Fruit fly (Drosophila melanogaster): ENCODE data around the gene Mcm10.
A peak's percentile ranks its signal among the peaks of the same experiment; 100 is the strongest.

Gene Mcm10

dm6 chr2L:21168295-21169159, 11.2 kb upstream of the Mcm10 start, which contains the start of the genes mAcon1, CG43345 and CG43346 (continued):
- TF ChIP-seq stwl (tag; optimal IDR thresholded peaks at IDR 0.05) (peak; percentile 48), ap (GFP tag; IDR thresholded peaks at IDR 0.05) (no peak), aop (GFP tag; IDR thresholded peaks at IDR 0.05) (no peak), CG15479 (GFP tag; optimal IDR thresholded peaks at IDR 0.05) (peak; percentile 66), CG1603 (tag; optimal IDR thresholded peaks at IDR 0.05) (no peak), crc (GFP tag; optimal IDR thresholded peaks at IDR 0.05) (peak; percentile 70), btn (GFP tag; optimal IDR thresholded peaks at IDR 0.05) (peak; percentile 51), en (GFP tag; optimal IDR thresholded peaks at IDR 0.05) (peak; percentile 62), insv (GFP tag; optimal IDR thresholded peaks at IDR 0.05) (peak in 1 of 2 experiments; percentile 34), repo (GFP tag; optimal IDR thresholded peaks at IDR 0.05) (peak; percentile 69), bsh (GFP tag; optimal IDR thresholded peaks at IDR 0.05) (peak; percentile 19 to 59), CG13296 (GFP tag; optimal IDR thresholded peaks at IDR 0.05) (peak; percentile 82), chn (GFP tag; optimal IDR thresholded peaks at IDR 0.05) (peak; percentile 86), Mes4 (GFP tag; optimal IDR thresholded peaks at IDR 0.05) (peak; percentile 73), CG18764 (GFP tag; optimal IDR thresholded peaks at IDR 0.05) (peak; percentile 64), Med (GFP tag) (peak; percentile 98), D19A (tag; optimal IDR thresholded peaks at IDR 0.05) (no peak), az2 (GFP tag; optimal IDR thresholded peaks at IDR 0.05) (peak; percentile 76), vvl (GFP tag; IDR thresholded peaks at IDR 0.05) (peak; percentile 27; the same call in 1 of the 2 replicates), dmrt99B (tag; optimal IDR thresholded peaks at IDR 0.05) (no peak), Ets65A (GFP tag) (peak; percentile 99), ken (GFP tag; IDR thresholded peaks at IDR 0.05) (peak; percentile 23; the same call in 1 of the 3 replicates), CG31224 (GFP tag; IDR thresholded peaks at IDR 0.05) (peak; percentile 56), jumu (GFP tag; optimal IDR thresholded peaks at IDR 0.05) (peak; percentile 92), CG32532 (GFP tag; IDR thresholded peaks at IDR 0.05) (peak; percentile 54; the same call in 1 of the 2 replicates), CG11247 (GFP tag; IDR thresholded peaks at IDR 0.05) (peak; percentile 46; the same call in 1 of the 2 replicates), Ada2b (GFP tag; IDR thresholded peaks at IDR 0.05) (peak; percentile 33; the same call in 1 of the 2 replicates), slou (GFP tag; optimal IDR thresholded peaks at IDR 0.05) (peak; percentile 70), gce (GFP tag; IDR thresholded peaks at IDR 0.05) (no peak), CG4617 (GFP tag; optimal IDR thresholded peaks at IDR 0.05; ENCODE audit: borderline replicate concordance) (peak; percentile 63), Dbx (GFP tag; IDR thresholded peaks at IDR 0.05) (peak; percentile 86), cas (GFP tag; IDR thresholded peaks at IDR 0.05) (0 out of 2 replicates have a peak, but pooled peaks have one; percentile 6), CG7556 (GFP tag; optimal IDR thresholded peaks at IDR 0.05) (peak; percentile 76), CG2120 (GFP tag; optimal IDR thresholded peaks at IDR 0.05) (peak; percentile 93), Bteb2 (GFP tag; optimal IDR thresholded peaks at IDR 0.05) (peak; percentile 74), zfh2 (GFP tag; optimal IDR thresholded peaks at IDR 0.05) (peak; percentile 94), CG9437 (GFP tag; optimal IDR thresholded peaks at IDR 0.05) (peak; percentile 77), NC2α (GFP tag; optimal IDR thresholded peaks at IDR 0.05) (peak; percentile 82), Hr39 (optimal IDR thresholded peaks at IDR 0.05) (peak; percentile 70), CG4424 (GFP tag; optimal IDR thresholded peaks at IDR 0.05) (peak; percentile 80), Sry-δ (GFP tag; optimal IDR thresholded peaks at IDR 0.05) (peak; percentile 67), TFAM (GFP tag; optimal IDR thresholded peaks at IDR 0.05) (no peak), sob (GFP tag; IDR thresholded peaks at IDR 0.05) (peak; percentile 78), seq (GFP tag; IDR thresholded peaks at IDR 0.05) (peak; percentile 57; the same call in 1 of the 2 replicates), usp (GFP tag; optimal IDR thresholded peaks at IDR 0.05) (no peak), ash1 (GFP tag; optimal IDR thresholded peaks at IDR 0.05) (no peak), CG30403 (GFP tag; optimal IDR thresholded peaks at IDR 0.05) (peak; percentile 87), Myb (GFP tag; optimal IDR thresholded peaks at IDR 0.05) (peak; percentile 87), CG6272 (GFP tag; IDR thresholded peaks at IDR 0.05) (peak; percentile 60), CG7271 (tag; optimal IDR thresholded peaks at IDR 0.05) (peak; percentile 8), sens (GFP tag) (peak; percentile 98)
